Fruit fly (Drosophila melanogaster): ENCODE measurements around the gene CG43057.

The CG43057 gene

dm6 chr2L:8279400-8280065, 35.7 kb upstream of the CG43057 start (continued):
- TF ChIP-seq Drgx (GFP tag; IDR thresholded peaks at IDR 0.05) = peak; percentile 69
- peak; percentile 7; the same call in 1 of the 2 replicates for TF ChIP-seq CG32532 (GFP tag; IDR thresholded peaks at IDR 0.05)
- TF ChIP-seq Aef1 (GFP tag; IDR thresholded peaks at IDR 0.05) = no peak
- TF ChIP-seq CG9437 (GFP tag; optimal IDR thresholded peaks at IDR 0.05) = peak; percentile 6
- no peak for TF ChIP-seq CG14050 (GFP tag; IDR thresholded peaks at IDR 0.05)
- TF ChIP-seq slbo (GFP tag; IDR thresholded peaks at IDR 0.05) = peak; percentile 36
- no peak for TF ChIP-seq pros (GFP tag; optimal IDR thresholded peaks at IDR 0.05)
- TF ChIP-seq CG6654 (GFP tag; optimal IDR thresholded peaks at IDR 0.05) = no peak
- no peak for TF ChIP-seq bowl (GFP tag; IDR thresholded peaks at IDR 0.05)
- no peak for TF ChIP-seq YL-1 (GFP tag; optimal IDR thresholded peaks at IDR 0.05)
- no peak for TF ChIP-seq HLH4C (GFP tag; IDR thresholded peaks at IDR 0.05; ENCODE audit: partially characterized antibody)
- peak; percentile 63 for TF ChIP-seq lmd (GFP tag; IDR thresholded peaks at IDR 0.05)
- TF ChIP-seq sqz (GFP tag; optimal IDR thresholded peaks at IDR 0.05) = peak; percentile 11
- TF ChIP-seq CG4360 (GFP tag; IDR thresholded peaks at IDR 0.05) = peak; percentile 86
- no peak for TF ChIP-seq al (GFP tag; IDR thresholded peaks at IDR 0.05)
- TF ChIP-seq pan (optimal IDR thresholded peaks at IDR 0.05) = no peak
- TF ChIP-seq pan (GFP tag; optimal IDR thresholded peaks at IDR 0.05 in 1 of 2, IDR thresholded peaks at IDR 0.05 in 1 of 2) = peak in 1 of 2 experiments; percentile 42
- TF ChIP-seq CG9876 (GFP tag; optimal IDR thresholded peaks at IDR 0.05) = no peak
- TF ChIP-seq CG10366 (GFP tag; IDR thresholded peaks at IDR 0.05) = peak; percentile 39
- TF ChIP-seq Atf6 (GFP tag; IDR thresholded peaks at IDR 0.05) = no peak
- TF ChIP-seq CG18764 (GFP tag; optimal IDR thresholded peaks at IDR 0.05) = peak; percentile 24
- no peak for TF ChIP-seq CG18011 (GFP tag; optimal IDR thresholded peaks at IDR 0.05)
- TF ChIP-seq CG6854 (GFP tag; optimal IDR thresholded peaks at IDR 0.05) = no peak
- TF ChIP-seq ara (GFP tag; IDR thresholded peaks at IDR 0.05) = peak; percentile 82
- peak; percentile 33 for TF ChIP-seq odd (GFP tag; optimal IDR thresholded peaks at IDR 0.05)
- peak; percentile 1 for TF ChIP-seq Sry-δ (GFP tag; optimal IDR thresholded peaks at IDR 0.05)
- no peak for TF ChIP-seq B-H1 (GFP tag; IDR thresholded peaks at IDR 0.05)
- peak; percentile 30 for TF ChIP-seq ems (GFP tag; optimal IDR thresholded peaks at IDR 0.05)
- no peak for TF ChIP-seq CG3163 (GFP tag; optimal IDR thresholded peaks at IDR 0.05)
- TF ChIP-seq CG2202 (tag; optimal IDR thresholded peaks at IDR 0.05) = peak; percentile 82
- no peak for TF ChIP-seq run (tag; optimal IDR thresholded peaks at IDR 0.05)
- peak; percentile 56 for TF ChIP-seq CG1024 (GFP tag; IDR thresholded peaks at IDR 0.05)
- TF ChIP-seq E2f1 (GFP tag; IDR thresholded peaks at IDR 0.05) = peak; percentile 55; the same call in 1 of the 2 replicates
- TF ChIP-seq Bdp1 (GFP tag; optimal IDR thresholded peaks at IDR 0.05) = peak; percentile 37
- TF ChIP-seq CG16779 (GFP tag; IDR thresholded peaks at IDR 0.05) = no peak
- peak; percentile 60 for TF ChIP-seq Camta (GFP tag; optimal IDR thresholded peaks at IDR 0.05)
- TF ChIP-seq yki (optimal IDR thresholded peaks at IDR 0.05) = no peak
- no peak for TF ChIP-seq Hmx (GFP tag; optimal IDR thresholded peaks at IDR 0.05)
- peak; percentile 77 for TF ChIP-seq CG4404 (GFP tag; IDR thresholded peaks at IDR 0.05)
- no peak for TF ChIP-seq lov (optimal IDR thresholded peaks at IDR 0.05)
- TF ChIP-seq lov (GFP tag; IDR thresholded peaks at IDR 0.05) = peak; percentile 71; the same call in 1 of the 3 replicates
- no peak for TF ChIP-seq Ravus (GFP tag; IDR thresholded peaks at IDR 0.05)
- peak; percentile 2 for TF ChIP-seq NfI (GFP tag; optimal IDR thresholded peaks at IDR 0.05)
- TF ChIP-seq Xbp1 (GFP tag; optimal IDR thresholded peaks at IDR 0.05) = peak; percentile 60
- TF ChIP-seq Optix (GFP tag; IDR thresholded peaks at IDR 0.05) = no peak
- TF ChIP-seq eve (GFP tag; optimal IDR thresholded peaks at IDR 0.05) = peak in 1 of 2 experiments; percentile 58
- peak; percentile 63 for TF ChIP-seq onecut (GFP tag; IDR thresholded peaks at IDR 0.05)
- TF ChIP-seq cad (GFP tag; optimal IDR thresholded peaks at IDR 0.05) = no peak
- TF ChIP-seq Mrtf (GFP tag; IDR thresholded peaks at IDR 0.05) = no peak
- TF ChIP-seq disco-r (GFP tag; optimal IDR thresholded peaks at IDR 0.05) = peak; percentile 17
- TF ChIP-seq hbn (GFP tag; IDR thresholded peaks at IDR 0.05; ENCODE audit: partially characterized antibody) = no peak
- peak; percentile 4 for TF ChIP-seq BtbVII (GFP tag; optimal IDR thresholded peaks at IDR 0.05)
- no peak for TF ChIP-seq exex (tag; optimal IDR thresholded peaks at IDR 0.05)

Measured in whole organism, embryonic.